Worm (Caenorhabditis elegans) whole organism, L1 larva: ENCODE measurements around the gene ceh-38.

Experiments used
- C04F5.9 ChIP-seq: sonication (generic microtip); optimal IDR thresholded peaks from 2 replicates; lab custom pipeline; 2016; ENCODE audit warnings: missing genetic modification characterization, missing compliant biosample characterization
- C16A3.4 ChIP-seq: fragments of 150-350 bp; optimal IDR thresholded peaks from 2 replicates; lab custom pipeline; 2014; ENCODE audit warnings: missing biosample characterization, missing genetic modification characterization
- C34B4.2 ChIP-seq: sonication (generic microtip); optimal IDR thresholded peaks from 2 replicates; lab custom pipeline; 2017; ENCODE audit warnings: mild to moderate bottlenecking, missing genetic modification characterization, missing compliant biosample characterization
- F16B12.6 ChIP-seq: fragments of 150-350 bp; optimal IDR thresholded peaks from 2 replicates; lab custom pipeline; 2014; ENCODE audit warnings: missing biosample characterization, missing genetic modification characterization
- blmp-1 ChIP-seq: fragments of 150-350 bp; optimal IDR thresholded peaks from 2 replicates; lab custom pipeline; 2014; ENCODE audit warnings: missing biosample characterization, missing genetic modification characterization
- ceh-63 ChIP-seq: fragments of 200-800 bp; sonication (Bioruptor generic); optimal IDR thresholded peaks from 2 replicates; lab custom pipeline; 2018; ENCODE audit warnings: mild to moderate bottlenecking, missing genetic modification characterization, missing compliant biosample characterization
- ceh-8 ChIP-seq: fragments of 200-800 bp; sonication (Bioruptor generic); optimal IDR thresholded peaks from 2 replicates; lab custom pipeline; 2018; ENCODE audit warnings: mild to moderate bottlenecking, missing genetic modification characterization, moderate library complexity, missing compliant biosample characterization
- ceh-82 ChIP-seq, 3 experiments: fragments of 150-350 bp in 1 of 3; sonication (generic microtip) in 2 of 3; optimal IDR thresholded peaks; 2 replicates each; lab custom pipeline; 2014 to 2017; ENCODE audit warnings: missing biosample characterization in 3 of 3, missing genetic modification characterization in 3 of 3
- egl-27 ChIP-seq, 2 experiments: fragments of 150-350 bp in 1 of 2; sonication (generic microtip); optimal IDR thresholded peaks; 3 replicates each; lab custom pipeline; 2017 to 2018; ENCODE audit warnings: missing biosample characterization in 2 of 2, missing genetic modification characterization in 2 of 2, missing genetic modification reagents in 2 of 2
- elt-2 ChIP-seq: sonication (generic microtip); optimal IDR thresholded peaks from 2 replicates; lab custom pipeline; 2016; ENCODE audit warnings: missing genetic modification characterization, mild to moderate bottlenecking, inconsistent platforms, missing compliant biosample characterization, missing genetic modification reagents
- fkh-10 ChIP-seq: sonication (generic microtip); optimal IDR thresholded peaks from 2 replicates; lab custom pipeline; 2017; ENCODE audit warnings: missing biosample characterization, missing genetic modification reagents, missing genetic modification characterization
- fkh-8 ChIP-seq: sonication (generic microtip); optimal IDR thresholded peaks from 2 replicates; lab custom pipeline; 2016; ENCODE audit warnings: mild to moderate bottlenecking, missing genetic modification characterization, missing compliant biosample characterization
- fos-1 ChIP-seq: fragments of 150-350 bp; optimal IDR thresholded peaks from 2 replicates; lab custom pipeline; 2014; ENCODE audit warnings: missing biosample characterization, missing genetic modification characterization
- grh-1 ChIP-seq: fragments of 200-800 bp; sonication (Bioruptor generic); IDR thresholded peaks from 2 replicates; pipeline ENCODE4 v1.3.6; 2022; ENCODE audit warnings: missing genetic modification reagents, missing genetic modification characterization, missing compliant biosample characterization
- hlh-17 ChIP-seq: fragments of 200-800 bp; sonication (Bioruptor generic); optimal IDR thresholded peaks from 2 replicates; lab custom pipeline; 2018; ENCODE audit warnings: missing genetic modification characterization, mild to moderate bottlenecking, missing compliant biosample characterization, moderate library complexity, borderline replicate concordance
- hlh-4 ChIP-seq: sonication (generic microtip); optimal IDR thresholded peaks from 2 replicates; lab custom pipeline; 2016; ENCODE audit warnings: mild to moderate bottlenecking, missing genetic modification characterization, missing compliant biosample characterization
- hpl-2 ChIP-seq: fragments of 150-350 bp; optimal IDR thresholded peaks from 2 replicates; lab custom pipeline; 2014; ENCODE audit warnings: missing biosample characterization, missing genetic modification reagents, missing genetic modification characterization
- irx-1 ChIP-seq: sonication (generic microtip); optimal IDR thresholded peaks from 2 replicates; lab custom pipeline; 2016; ENCODE audit warnings: missing genetic modification characterization, missing compliant biosample characterization
- jun-1 ChIP-seq: fragments of 150-350 bp; optimal IDR thresholded peaks from 2 replicates; lab custom pipeline; 2014; ENCODE audit warnings: missing biosample characterization, missing genetic modification reagents, missing genetic modification characterization
- lin-13 ChIP-seq: fragments of 150-350 bp; optimal IDR thresholded peaks from 2 replicates; lab custom pipeline; 2014; ENCODE audit warnings: missing biosample characterization, missing genetic modification reagents, missing genetic modification characterization
- lin-14 ChIP-seq: fragments of 200-800 bp; sonication (Bioruptor generic); optimal IDR thresholded peaks from 2 replicates; lab custom pipeline; 2018; ENCODE audit warnings: mild to moderate bottlenecking, missing genetic modification characterization, moderate library complexity, missing compliant biosample characterization
- lin-35 ChIP-seq, 2 experiments: fragments of 150-350 bp; optimal IDR thresholded peaks; 2 replicates each; lab custom pipeline; 2014; ENCODE audit warnings: missing biosample characterization in 2 of 2, missing genetic modification characterization in 2 of 2, missing genetic modification reagents in 2 of 2
- lin-39 ChIP-seq: fragments of 150-350 bp; optimal IDR thresholded peaks from 2 replicates; lab custom pipeline; 2014; ENCODE audit warnings: missing biosample characterization, missing genetic modification reagents, missing genetic modification characterization
- lsy-2 ChIP-seq, 2 experiments: fragments of 150-350 bp; optimal IDR thresholded peaks; 2 replicates each; lab custom pipeline; 2014; ENCODE audit warnings: missing biosample characterization in 2 of 2, missing genetic modification characterization in 2 of 2
- mab-9 ChIP-seq: fragments of 200-800 bp; sonication (Bioruptor generic); IDR thresholded peaks from 2 replicates; pipeline ENCODE4 v1.3.6; 2022; ENCODE audit warnings: missing genetic modification reagents, missing genetic modification characterization, missing compliant biosample characterization
- mdl-1 ChIP-seq, 2 experiments: fragments of 150-350 bp; optimal IDR thresholded peaks; 2 replicates each; lab custom pipeline; 2014 to 2017; ENCODE audit warnings: missing biosample characterization in 2 of 2, missing genetic modification characterization in 2 of 2, inconsistent platforms in 1 of 2
- mef-2 ChIP-seq: fragments of 150-350 bp; optimal IDR thresholded peaks from 2 replicates; lab custom pipeline; 2014; ENCODE audit warnings: missing biosample characterization, missing genetic modification characterization
- mep-1 ChIP-seq: fragments of 150-350 bp; optimal IDR thresholded peaks from 2 replicates; lab custom pipeline; 2014; ENCODE audit warnings: missing biosample characterization, missing genetic modification characterization
- nhr-11 ChIP-seq: fragments of 150-350 bp; optimal IDR thresholded peaks from 2 replicates; lab custom pipeline; 2014; ENCODE audit warnings: missing biosample characterization, missing genetic modification characterization
- nhr-12 ChIP-seq: sonication (generic microtip); optimal IDR thresholded peaks from 2 replicates; lab custom pipeline; 2017; ENCODE audit warnings: missing biosample characterization, missing genetic modification characterization
- nhr-20 ChIP-seq: sonication (generic microtip); optimal IDR thresholded peaks from 2 replicates; lab custom pipeline; 2016; ENCODE audit warnings: mild to moderate bottlenecking, missing genetic modification characterization, missing compliant biosample characterization
- nhr-28 ChIP-seq: fragments of 150-350 bp; optimal IDR thresholded peaks from 2 replicates; lab custom pipeline; 2014; ENCODE audit warnings: missing biosample characterization, missing genetic modification characterization
- nhr-47 ChIP-seq: sonication (generic microtip); optimal IDR thresholded peaks from 2 replicates; lab custom pipeline; 2016; ENCODE audit warnings: mild to moderate bottlenecking, missing genetic modification characterization, moderate library complexity, missing compliant biosample characterization
- nhr-76 ChIP-seq: sonication (generic microtip); optimal IDR thresholded peaks from 2 replicates; lab custom pipeline; 2017; ENCODE audit warnings: missing biosample characterization, missing genetic modification characterization
- nhr-77 ChIP-seq: fragments of 150-350 bp; optimal IDR thresholded peaks from 2 replicates; lab custom pipeline; 2014; ENCODE audit warnings: missing biosample characterization, missing genetic modification characterization
- nhr-84 ChIP-seq: sonication (generic microtip); optimal IDR thresholded peaks from 2 replicates; lab custom pipeline; 2017; ENCODE audit warnings: missing biosample characterization, missing genetic modification characterization
- nhr-85 ChIP-seq: sonication (generic microtip); peaks from one replicate; lab custom pipeline; 2016; ENCODE audit warnings: missing genetic modification characterization, inconsistent platforms, missing compliant biosample characterization
- nhr-90 ChIP-seq: sonication (generic microtip); optimal IDR thresholded peaks from 2 replicates; lab custom pipeline; 2016; ENCODE audit warnings: mild to moderate bottlenecking, missing genetic modification characterization, missing compliant biosample characterization; ENCODE audit not compliant: poor library complexity
- pag-3 ChIP-seq: sonication (generic microtip); optimal IDR thresholded peaks from 2 replicates; lab custom pipeline; 2017; ENCODE audit warnings: missing genetic modification characterization, mild to moderate bottlenecking, missing compliant biosample characterization, antibody characterized with exemption, borderline replicate concordance; ENCODE audit not compliant: insufficient read depth
- pax-3 ChIP-seq: fragments of 200-800 bp; sonication (Bioruptor generic); optimal IDR thresholded peaks from 2 replicates; lab custom pipeline; 2018; ENCODE audit warnings: mild to moderate bottlenecking, missing genetic modification characterization, moderate library complexity, missing compliant biosample characterization
- pqm-1 ChIP-seq: sonication (generic microtip); optimal IDR thresholded peaks from 3 replicates; lab custom pipeline; 2017; ENCODE audit warnings: missing biosample characterization, missing genetic modification characterization
- rnt-1 ChIP-seq: sonication (generic microtip); optimal IDR thresholded peaks from 2 replicates; lab custom pipeline; 2016; ENCODE audit warnings: mild to moderate bottlenecking, missing genetic modification characterization, moderate library complexity, missing compliant biosample characterization
- skn-1 ChIP-seq: fragments of 150-350 bp; optimal IDR thresholded peaks from 2 replicates; lab custom pipeline; 2014; ENCODE audit warnings: missing biosample characterization, missing genetic modification characterization
- snpc-4 ChIP-seq: fragments of 150-350 bp; optimal IDR thresholded peaks from 2 replicates; lab custom pipeline; 2014; ENCODE audit warnings: missing biosample characterization, missing genetic modification characterization
- sptf-1 ChIP-seq: fragments of 150-350 bp; optimal IDR thresholded peaks from 2 replicates; lab custom pipeline; 2014; ENCODE audit warnings: missing biosample characterization, missing genetic modification characterization
- sup-37 ChIP-seq: fragments of 200-800 bp; sonication (Bioruptor generic); optimal IDR thresholded peaks from 2 replicates; lab custom pipeline; 2018; ENCODE audit warnings: mild to moderate bottlenecking, missing genetic modification characterization, missing compliant biosample characterization
- tbx-2 ChIP-seq: sonication (generic microtip); optimal IDR thresholded peaks from 2 replicates; lab custom pipeline; 2016; ENCODE audit warnings: missing genetic modification characterization, missing compliant biosample characterization
- unc-130 ChIP-seq: fragments of 150-350 bp; optimal IDR thresholded peaks from 2 replicates; lab custom pipeline; 2017; ENCODE audit warnings: missing biosample characterization, missing genetic modification characterization, inconsistent platforms
- unc-30 ChIP-seq: sonication (generic microtip); optimal IDR thresholded peaks from 2 replicates; lab custom pipeline; 2017; ENCODE audit warnings: missing biosample characterization, missing genetic modification characterization
- unc-86 ChIP-seq: sonication (generic microtip); optimal IDR thresholded peaks from 2 replicates; lab custom pipeline; 2016; ENCODE audit warnings: missing genetic modification characterization, missing compliant biosample characterization
- unc-98 ChIP-seq: fragments of 200-800 bp; sonication (Bioruptor generic); IDR thresholded peaks from 2 replicates; pipeline ENCODE4 v1.3.6; 2022; ENCODE audit warnings: missing genetic modification characterization, missing compliant biosample characterization
- zag-1 ChIP-seq: fragments of 150-350 bp; optimal IDR thresholded peaks from 2 replicates; lab custom pipeline; 2014; ENCODE audit warnings: missing biosample characterization, missing genetic modification characterization
- zip-4 ChIP-seq: fragments of 200-800 bp; sonication (Bioruptor generic); optimal IDR thresholded peaks from 2 replicates; lab custom pipeline; 2018; ENCODE audit warnings: mild to moderate bottlenecking, missing genetic modification characterization, moderate library complexity, missing compliant biosample characterization
- ztf-11 ChIP-seq, 2 experiments: sonication (generic microtip); optimal IDR thresholded peaks; 2 replicates each; lab custom pipeline; 2016 to 2017; ENCODE audit warnings: missing genetic modification characterization in 2 of 2, missing biosample characterization in 1 of 2, missing compliant biosample characterization in 1 of 2

The ceh-38 gene

ce11 chrII:6992949-6993348 is 41.6 kb downstream of the ceh-38 start (continued):
- no peak for TF ChIP-seq lin-39 (tag; lab: Kevin White, UChicago)
- TF ChIP-seq C16A3.4, result no peak
- no peak for TF ChIP-seq mdl-1 (tag; optimal IDR thresholded peaks at IDR 0.05; lab: Kevin White, UChicago)
- peak; percentile 64 for TF ChIP-seq nhr-47 (tag; lab: Kevin White, UChicago)
- no peak for TF ChIP-seq sptf-1 (tag; lab: Kevin White, UChicago)
- TF ChIP-seq blmp-1 (tag; lab: Kevin White, UChicago), result no peak
- TF ChIP-seq nhr-28, result no peak
- peak; percentile 65 for TF ChIP-seq tbx-2 (tag; lab: Kevin White, UChicago)
- no peak for TF ChIP-seq skn-1 (tag; lab: Kevin White, UChicago)
- TF ChIP-seq jun-1 (tag; lab: Kevin White, UChicago), result peak; percentile 17
- no peak for TF ChIP-seq pag-3
- no peak for TF ChIP-seq mef-2 (tag; lab: Kevin White, UChicago)
- TF ChIP-seq C34B4.2 (tag; lab: Kevin White, UChicago), result no peak
- TF ChIP-seq zag-1 (tag; lab: Kevin White, UChicago), result no peak
- peak; percentile 55 to 59 for TF ChIP-seq lsy-2 (tag; optimal IDR thresholded peaks at IDR 0.05; lab: Kevin White, UChicago)
- peak; percentile 80 for TF ChIP-seq fkh-10 (GFP tag; lab: Kevin White, UChicago)
- no peak for TF ChIP-seq pqm-1
- peak; percentile 43 for TF ChIP-seq pax-3
- peak; percentile 45 to 64 (median 57) for TF ChIP-seq ceh-82 (tag; optimal IDR thresholded peaks at IDR 0.05; lab: Kevin White, UChicago)
- no peak for TF ChIP-seq hlh-17 (GFP tag; lab: Kevin White, UChicago)
- 0 out of 2 replicates have a peak, but pooled peaks have one; percentile 36 for TF ChIP-seq mab-9 (GFP tag; lab: Robert Waterston, UW)
- no peak for TF ChIP-seq nhr-84 (tag; lab: Kevin White, UChicago)
- no peak for TF ChIP-seq lin-13 (GFP tag; lab: Kevin White, UChicago)
- no peak for TF ChIP-seq fos-1 (tag; lab: Kevin White, UChicago)
- peak; percentile 48 for TF ChIP-seq ceh-8 (GFP tag; lab: Kevin White, UChicago)
- no peak for TF ChIP-seq unc-130
- peak; percentile 37 for TF ChIP-seq irx-1 (tag; lab: Kevin White, UChicago)
- TF ChIP-seq nhr-20 (tag; lab: Kevin White, UChicago), result no peak
- peak; percentile 30 for TF ChIP-seq mep-1 (tag; lab: Kevin White, UChicago)
- TF ChIP-seq lin-14, result peak; percentile 94
- peak; percentile 79 for TF ChIP-seq unc-86 (tag; lab: Kevin White, UChicago)
- peak; percentile 85 for TF ChIP-seq fkh-8
- no peak for TF ChIP-seq nhr-12 (tag; lab: Kevin White, UChicago)
- TF ChIP-seq hlh-4 (tag; lab: Kevin White, UChicago), result no peak
- TF ChIP-seq ceh-63 (GFP tag; lab: Kevin White, UChicago), result no peak
- no peak for TF ChIP-seq hpl-2 (GFP tag; lab: Kevin White, UChicago)
- TF ChIP-seq snpc-4 (tag; lab: Kevin White, UChicago), result no peak
- TF ChIP-seq ztf-11 (tag; optimal IDR thresholded peaks at IDR 0.05; lab: Kevin White, UChicago), result no peak
- TF ChIP-seq grh-1 (GFP tag; lab: Robert Waterston, UW), result no peak
- TF ChIP-seq unc-98, result no peak
- TF ChIP-seq nhr-76 (tag; lab: Kevin White, UChicago), result no peak
- no peak for TF ChIP-seq nhr-90
- TF ChIP-seq lin-35 (GFP tag; optimal IDR thresholded peaks at IDR 0.05; lab: Kevin White, UChicago), result peak in 1 of 2 experiments; percentile 41
- no peak for TF ChIP-seq C04F5.9
- no peak for TF ChIP-seq F16B12.6 (tag; lab: Kevin White, UChicago)
- no peak for TF ChIP-seq rnt-1
- TF ChIP-seq elt-2, result no peak
- no peak for TF ChIP-seq nhr-11 (tag; lab: Kevin White, UChicago)
- no peak for TF ChIP-seq zip-4 (GFP tag; lab: Kevin White, UChicago)
- TF ChIP-seq egl-27 (tag; optimal IDR thresholded peaks at IDR 0.05; lab: Kevin White, UChicago), result no peak
- no peak for TF ChIP-seq sup-37 (GFP tag; lab: Kevin White, UChicago)
- TF ChIP-seq nhr-85 (tag; lab: Kevin White, UChicago), result no peak
- TF ChIP-seq unc-30, result no peak
- no peak for TF ChIP-seq nhr-77 (tag; lab: Kevin White, UChicago)
